Fruit fly (Drosophila melanogaster) whole organism, embryonic: ENCODE data around the gene Reg-2.

Source experiments
- Aef1 ChIP-seq: fragments of 200-800 bp; sonication (Bioruptor generic); IDR thresholded peaks from 3 replicates; pipeline ENCODE4 v1.3.6; 2022; ENCODE audit warnings: missing biosample characterization, missing genetic modification characterization
- Atf-2 ChIP-seq: fragments of 200-800 bp; sonication (Bioruptor generic); optimal IDR thresholded peaks from 2 replicates; lab custom pipeline; 2016; ENCODE audit warnings: missing biosample characterization, missing genetic modification characterization
- Bdp1 ChIP-seq: fragments of 200-800 bp; sonication (Bioruptor generic); optimal IDR thresholded peaks from 3 replicates; lab custom pipeline; 2016; ENCODE audit warnings: missing biosample characterization, missing genetic modification characterization
- C15 ChIP-seq: fragments of 200-800 bp; sonication (Bioruptor generic); IDR thresholded peaks from 3 replicates; pipeline ENCODE4 v1.3.6; 2022; ENCODE audit warnings: missing biosample characterization, missing genetic modification characterization
- CG10543 ChIP-seq: fragments of 200-800 bp; sonication (Bioruptor generic); optimal IDR thresholded peaks from 3 replicates; lab custom pipeline; 2017; ENCODE audit warnings: missing biosample characterization, mild to moderate bottlenecking, missing genetic modification characterization, moderate library complexity
- CG11695 ChIP-seq: fragments of 200-800 bp; sonication (Bioruptor generic); IDR thresholded peaks from 3 replicates; pipeline ENCODE4 v1.3.6; 2022; ENCODE audit warnings: missing biosample characterization, missing genetic modification characterization
- CG13775 ChIP-seq: fragments of 200-800 bp; sonication (Bioruptor generic); optimal IDR thresholded peaks from 3 replicates; lab custom pipeline; 2017; ENCODE audit warnings: missing biosample characterization, mild to moderate bottlenecking, missing genetic modification characterization
- CG13894 ChIP-seq: fragments of 200-800 bp; sonication (Bioruptor generic); optimal IDR thresholded peaks from 3 replicates; lab custom pipeline; 2018; ENCODE audit warnings: missing biosample characterization, mild to moderate bottlenecking, missing genetic modification characterization, moderate library complexity
- CG18619 ChIP-seq: fragments of 200-800 bp; sonication (Bioruptor generic); optimal IDR thresholded peaks from 3 replicates; lab custom pipeline; 2017; ENCODE audit warnings: missing biosample characterization, mild to moderate bottlenecking, missing genetic modification characterization
- CG2712 ChIP-seq: fragments of 200-800 bp; optimal IDR thresholded peaks from 3 replicates; lab custom pipeline; 2019; ENCODE audit warnings: missing biosample characterization, mild to moderate bottlenecking, missing genetic modification characterization, moderate library complexity
- CG2875 ChIP-seq: fragments of 200-800 bp; sonication (Bioruptor generic); optimal IDR thresholded peaks from 2 replicates; lab custom pipeline; 2017; ENCODE audit warnings: missing biosample characterization, mild to moderate bottlenecking, missing genetic modification characterization, missing genetic modification reagents
- CG32772 ChIP-seq: fragments of 200-800 bp; sonication (Bioruptor generic); IDR thresholded peaks from 2 replicates; pipeline ENCODE4 v1.3.6; 2022; ENCODE audit warnings: missing biosample characterization, missing genetic modification characterization
- CG3407 ChIP-seq: fragments of 200-800 bp; sonication (Bioruptor generic); optimal IDR thresholded peaks from 2 replicates; lab custom pipeline; 2018; ENCODE audit warnings: missing biosample characterization, mild to moderate bottlenecking, missing genetic modification characterization
- CG3847 ChIP-seq: fragments of 200-800 bp; sonication (Bioruptor generic); IDR thresholded peaks from 2 replicates; pipeline ENCODE4 v1.3.6; 2022; ENCODE audit warnings: missing biosample characterization, missing genetic modification characterization
- CG5245 ChIP-seq: fragments of 200-800 bp; sonication (Bioruptor generic); optimal IDR thresholded peaks from 3 replicates; lab custom pipeline; 2016; ENCODE audit warnings: missing biosample characterization, missing genetic modification characterization
- CG6254 ChIP-seq: fragments of 200-800 bp; sonication (Bioruptor generic); optimal IDR thresholded peaks from 3 replicates; lab custom pipeline; 2017; ENCODE audit warnings: mild to moderate bottlenecking, missing biosample characterization, missing genetic modification reagents, missing genetic modification characterization
- CG8924 ChIP-seq: fragments of 200-800 bp; optimal IDR thresholded peaks from 3 replicates; lab custom pipeline; 2019; ENCODE audit warnings: missing biosample characterization, mild to moderate bottlenecking, missing genetic modification characterization, moderate library complexity
- Dad ChIP-seq: fragments of 200-800 bp; sonication (Bioruptor generic); optimal IDR thresholded peaks from 3 replicates; lab custom pipeline; 2016; ENCODE audit warnings: missing biosample characterization, missing genetic modification characterization
- Doc3 ChIP-seq: fragments of 200-800 bp; sonication (Bioruptor generic); IDR thresholded peaks from 3 replicates; pipeline ENCODE4 v1.3.6; 2022; ENCODE audit warnings: missing biosample characterization, missing genetic modification characterization; ENCODE audit not compliant: partially characterized antibody
- Dref ChIP-seq: fragments of 200-800 bp; sonication (Bioruptor generic); IDR thresholded peaks from 2 replicates; pipeline ENCODE4 v1.3.6; 2022; ENCODE audit warnings: missing biosample characterization, missing genetic modification characterization
- E2f2 ChIP-seq: fragments of 200-800 bp; sonication (Bioruptor generic); IDR thresholded peaks from 2 replicates; pipeline ENCODE4 v1.3.6; 2022; ENCODE audit warnings: missing biosample characterization, missing genetic modification characterization
- GATAe ChIP-seq: fragments of 200-800 bp; sonication (Bioruptor generic); conservative IDR thresholded peaks from 2 replicates; pipeline ENCODE4 v1.3.6; 2022; ENCODE audit warnings: missing biosample characterization, missing genetic modification characterization
- HLH54F ChIP-seq: fragments of 200-800 bp; sonication (Bioruptor generic); optimal IDR thresholded peaks from 3 replicates; lab custom pipeline; 2016; ENCODE audit warnings: missing biosample characterization, missing genetic modification characterization
- MTF-1 ChIP-seq: fragments of 200-800 bp; sonication (Bioruptor generic); optimal IDR thresholded peaks from 2 replicates; lab custom pipeline; 2018; ENCODE audit warnings: missing biosample characterization, mild to moderate bottlenecking, missing genetic modification characterization, borderline replicate concordance
- Mad ChIP-seq: fragments of 200-800 bp; sonication (Bioruptor generic); optimal IDR thresholded peaks from 2 replicates; lab custom pipeline; 2016; ENCODE audit warnings: missing biosample characterization, missing genetic modification characterization
- NfI ChIP-seq: fragments of 200-800 bp; sonication (Bioruptor generic); optimal IDR thresholded peaks from 3 replicates; lab custom pipeline; 2018; ENCODE audit warnings: missing biosample characterization, mild to moderate bottlenecking, missing genetic modification characterization, moderate library complexity
- Rx ChIP-seq: fragments of 200-800 bp; sonication (Bioruptor generic); IDR thresholded peaks from 2 replicates; pipeline ENCODE4 v1.3.6; 2022; ENCODE audit warnings: missing biosample characterization, missing genetic modification characterization
- Vsx1 ChIP-seq: fragments of 200-800 bp; sonication (Bioruptor generic); optimal IDR thresholded peaks from 2 replicates; lab custom pipeline; 2017; ENCODE audit warnings: missing biosample characterization, mild to moderate bottlenecking, missing genetic modification characterization, missing genetic modification reagents
- ab ChIP-seq: fragments of 200-800 bp; sonication (Bioruptor generic); optimal IDR thresholded peaks from 2 replicates; lab custom pipeline; 2016; ENCODE audit warnings: missing biosample characterization, missing genetic modification characterization
- abd-A ChIP-seq: fragments of 200-800 bp; sonication (Bioruptor generic); optimal IDR thresholded peaks from 3 replicates; lab custom pipeline; 2019; ENCODE audit warnings: missing biosample characterization, mild to moderate bottlenecking, missing genetic modification characterization, moderate library complexity
- amos ChIP-seq: fragments of 200-800 bp; sonication (Bioruptor generic); IDR thresholded peaks from 2 replicates; pipeline ENCODE4 v1.3.6; 2022; ENCODE audit warnings: missing biosample characterization, missing genetic modification characterization; ENCODE audit not compliant: partially characterized antibody
- aop ChIP-seq: fragments of 200-800 bp; sonication (Bioruptor generic); IDR thresholded peaks from 2 replicates; pipeline ENCODE4 v1.3.6; 2022; ENCODE audit warnings: missing biosample characterization, missing genetic modification characterization
- cg ChIP-seq: fragments of 200-800 bp; sonication (Bioruptor generic); optimal IDR thresholded peaks from 3 replicates; lab custom pipeline; 2019; ENCODE audit warnings: missing biosample characterization, mild to moderate bottlenecking, missing genetic modification characterization, moderate library complexity
- dan ChIP-seq: fragments of 200-800 bp; sonication (Bioruptor generic); IDR thresholded peaks from 2 replicates; pipeline ENCODE4 v1.3.6; 2022; ENCODE audit warnings: missing biosample characterization, missing genetic modification characterization
- danr ChIP-seq: fragments of 200-800 bp; sonication (Bioruptor generic); IDR thresholded peaks from 2 replicates; pipeline ENCODE4 v1.3.6; 2022; ENCODE audit warnings: missing biosample characterization, missing genetic modification characterization
- ewg ChIP-seq: fragments of 200-800 bp; sonication (Bioruptor generic); optimal IDR thresholded peaks from 3 replicates; lab custom pipeline; 2017; ENCODE audit warnings: mild to moderate bottlenecking, missing biosample characterization, missing genetic modification reagents, missing genetic modification characterization
- exex ChIP-seq: fragments of 200-800 bp; sonication (Bioruptor generic); optimal IDR thresholded peaks from 4 replicates; lab custom pipeline; 2018; ENCODE audit warnings: missing biosample characterization, mild to moderate bottlenecking, missing genetic modification characterization, moderate library complexity
- hkb ChIP-seq, 2 experiments: fragments of 200-800 bp in 1 of 2; fragments of >200 bp in 1 of 2; sonication (Bioruptor generic) in 1 of 2; IDR thresholded peaks in 1 of 2; optimal IDR thresholded peaks in 1 of 2; 2 replicates each; pipeline versions ENCODE4 v1.3.6 to Lab custom; 2017 to 2022; ENCODE audit warnings: missing biosample characterization in 1 of 2, missing genetic modification characterization in 1 of 2
- insv ChIP-seq, 2 experiments: fragments of 200-800 bp; sonication (Bioruptor generic); optimal IDR thresholded peaks; 3 replicates each; lab custom pipeline; 2016 to 2018; ENCODE audit warnings: missing biosample characterization in 2 of 2, missing genetic modification characterization in 2 of 2
- kay ChIP-seq: fragments of 200-800 bp; sonication (Bioruptor generic); optimal IDR thresholded peaks from 2 replicates; lab custom pipeline; 2016; ENCODE audit warnings: missing biosample characterization, missing genetic modification characterization
- lov ChIP-seq, 2 experiments: fragments of 200-800 bp in 1 of 2; fragments of >200 bp in 1 of 2; sonication (Bioruptor generic) in 1 of 2; IDR thresholded peaks in 1 of 2; optimal IDR thresholded peaks in 1 of 2; 2 replicates in 1 of 2; 3 replicates in 1 of 2; pipeline versions ENCODE4 v1.3.6 to Lab custom; 2017 to 2022; ENCODE audit warnings: missing biosample characterization in 1 of 2, missing genetic modification characterization in 1 of 2
- mam ChIP-seq: fragments of 200-800 bp; sonication (Bioruptor generic); optimal IDR thresholded peaks from 3 replicates; lab custom pipeline; 2016; ENCODE audit warnings: missing biosample characterization, missing genetic modification characterization
- mld ChIP-seq: fragments of 200-800 bp; sonication (Bioruptor generic); IDR thresholded peaks from 3 replicates; pipeline ENCODE4 v1.3.6; 2022; ENCODE audit warnings: missing biosample characterization, missing genetic modification characterization; ENCODE audit not compliant: partially characterized antibody
- oc ChIP-seq: fragments of 200-800 bp; sonication (Bioruptor generic); optimal IDR thresholded peaks from 2 replicates; lab custom pipeline; 2018; ENCODE audit warnings: missing biosample characterization, mild to moderate bottlenecking, missing genetic modification characterization, moderate library complexity
- phol ChIP-seq: fragments of 200-800 bp; sonication (Bioruptor generic); optimal IDR thresholded peaks from 3 replicates; lab custom pipeline; 2018; ENCODE audit warnings: missing biosample characterization, mild to moderate bottlenecking, missing genetic modification characterization, moderate library complexity
- rib ChIP-seq: fragments of 200-800 bp; sonication (Bioruptor generic); IDR thresholded peaks from 2 replicates; pipeline ENCODE4 v1.3.6; 2022; ENCODE audit warnings: missing biosample characterization, missing genetic modification characterization
- row ChIP-seq: fragments of 200-800 bp; sonication (Bioruptor generic); IDR thresholded peaks from 3 replicates; pipeline ENCODE4 v1.3.6; 2022; ENCODE audit warnings: missing biosample characterization, missing genetic modification characterization
- scrt ChIP-seq: fragments of 200-800 bp; sonication (Bioruptor generic); optimal IDR thresholded peaks from 2 replicates; lab custom pipeline; 2018; ENCODE audit warnings: missing biosample characterization, mild to moderate bottlenecking, missing genetic modification characterization, moderate library complexity
- sima ChIP-seq: fragments of 200-800 bp; sonication (Bioruptor generic); optimal IDR thresholded peaks from 2 replicates; lab custom pipeline; 2016; ENCODE audit warnings: missing biosample characterization, missing genetic modification characterization
- sisA ChIP-seq: fragments of 200-800 bp; sonication (Bioruptor generic); IDR thresholded peaks from 2 replicates; pipeline ENCODE4 v1.3.6; 2022; ENCODE audit warnings: missing biosample characterization, missing genetic modification characterization
- sob ChIP-seq: fragments of 200-800 bp; sonication (Bioruptor generic); IDR thresholded peaks from 2 replicates; pipeline ENCODE4 v1.3.6; 2022; ENCODE audit warnings: missing biosample characterization, missing genetic modification characterization

Gene Reg-2

DNA sequence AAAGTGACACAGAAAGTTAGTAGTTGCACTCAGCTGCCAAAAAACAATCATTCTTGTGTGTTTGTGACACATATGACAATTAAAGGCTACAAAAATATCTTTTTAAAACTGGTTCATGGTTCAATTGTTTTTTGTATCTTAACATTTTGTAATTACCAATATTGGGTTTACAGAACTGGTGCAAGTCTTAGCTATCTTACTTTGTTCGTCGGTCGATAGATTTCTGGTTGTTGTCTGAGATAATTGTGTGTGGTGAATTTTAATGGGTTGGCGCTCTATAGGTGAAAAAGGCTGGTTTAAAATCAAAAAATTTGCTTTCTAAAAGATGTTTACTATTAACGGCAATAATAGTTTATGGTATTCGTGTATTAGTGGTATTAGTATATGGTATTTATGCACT is 1.7 kb downstream of the Reg-2 start (continued):
- TF ChIP-seq CG18619 (GFP tag; lab: Kevin White, UChicago) = no peak
- TF ChIP-seq row (GFP tag; lab: Robert Waterston, UW) = peak; percentile 23; the same call in 1 of the 3 replicates
- no peak for TF ChIP-seq dan (GFP tag; lab: Robert Waterston, UW)
- no peak for TF ChIP-seq CG32772
- TF ChIP-seq Dad (GFP tag; lab: Kevin White, UChicago) = no peak
- TF ChIP-seq Mad (GFP tag; lab: Kevin White, UChicago) = no peak
- TF ChIP-seq E2f2 = peak; percentile 90
- TF ChIP-seq Rx (GFP tag; lab: Robert Waterston, UW) = no peak
- TF ChIP-seq CG8924 (tag; lab: Kevin White, UChicago) = peak; percentile 9
- TF ChIP-seq mld = no peak
- no peak for TF ChIP-seq C15 (GFP tag; lab: Robert Waterston, UW)
- no peak for TF ChIP-seq Aef1 (GFP tag; lab: Robert Waterston, UW)
- TF ChIP-seq Bdp1 (GFP tag; lab: Kevin White, UChicago) = no peak
- TF ChIP-seq GATAe (GFP tag; lab: Robert Waterston, UW) = no peak
- TF ChIP-seq danr = no peak
- TF ChIP-seq CG3847 = no peak
- no peak for TF ChIP-seq CG11695 (GFP tag; lab: Robert Waterston, UW)
- TF ChIP-seq sisA (GFP tag; lab: Robert Waterston, UW) = no peak
- TF ChIP-seq MTF-1 (GFP tag; lab: Kevin White, UChicago) = no peak
- TF ChIP-seq insv (GFP tag; optimal IDR thresholded peaks at IDR 0.05; lab: Kevin White, UChicago) = no peak
- TF ChIP-seq hkb (optimal IDR thresholded peaks at IDR 0.05; lab: Kevin White, UChicago) = no peak
- TF ChIP-seq hkb (GFP tag; IDR thresholded peaks at IDR 0.05; lab: Robert Waterston, UW) = no peak
- no peak for TF ChIP-seq scrt (GFP tag; lab: Kevin White, UChicago)
- TF ChIP-seq mam (GFP tag; lab: Kevin White, UChicago) = no peak
- TF ChIP-seq aop (GFP tag; lab: Robert Waterston, UW) = no peak
- TF ChIP-seq Dref (GFP tag; lab: Robert Waterston, UW) = peak; percentile 59
- no peak for TF ChIP-seq lov (optimal IDR thresholded peaks at IDR 0.05; lab: Kevin White, UChicago)
- TF ChIP-seq lov (GFP tag; IDR thresholded peaks at IDR 0.05; lab: Robert Waterston, UW) = no peak
- TF ChIP-seq phol (tag; lab: Kevin White, UChicago) = peak; percentile 10
- no peak for TF ChIP-seq sob (GFP tag; lab: Robert Waterston, UW)
- TF ChIP-seq amos = peak; percentile 52; the same call in 1 of the 2 replicates
- peak; percentile 10 for TF ChIP-seq CG2712 (tag; lab: Kevin White, UChicago)
- TF ChIP-seq CG6254 (GFP tag; lab: Kevin White, UChicago) = no peak
- TF ChIP-seq Atf-2 (GFP tag; lab: Kevin White, UChicago) = no peak
- TF ChIP-seq oc = no peak
- TF ChIP-seq Vsx1 = no peak
- TF ChIP-seq CG13775 (GFP tag; lab: Kevin White, UChicago) = no peak
- TF ChIP-seq ewg (GFP tag; lab: Kevin White, UChicago) = no peak
- no peak for TF ChIP-seq CG2875 (GFP tag; lab: Kevin White, UChicago)
- TF ChIP-seq kay (GFP tag; lab: Kevin White, UChicago) = no peak
- TF ChIP-seq ab (GFP tag; lab: Kevin White, UChicago) = no peak
- peak; percentile 48 for TF ChIP-seq abd-A (tag; lab: Kevin White, UChicago)
- no peak for TF ChIP-seq Doc3
- TF ChIP-seq cg = no peak
- no peak for TF ChIP-seq sima (GFP tag; lab: Kevin White, UChicago)
- TF ChIP-seq CG13894 (tag; lab: Kevin White, UChicago) = peak; percentile 20
- no peak for TF ChIP-seq HLH54F
- TF ChIP-seq exex = peak; percentile 64
- TF ChIP-seq CG10543 (GFP tag; lab: Kevin White, UChicago) = no peak
- TF ChIP-seq rib (GFP tag; lab: Robert Waterston, UW) = no peak
- no peak for TF ChIP-seq CG5245 (GFP tag; lab: Kevin White, UChicago)
- no peak for TF ChIP-seq CG3407 (GFP tag; lab: Kevin White, UChicago)
- TF ChIP-seq NfI (GFP tag; lab: Kevin White, UChicago) = no peak
